Fruit fly (Drosophila melanogaster) whole organism, embryonic: ENCODE results near the gene mu2.
A peak's percentile ranks its signal among the peaks of the same experiment; 100 is the strongest.

ENCODE experiments used
- BEAF-32 ChIP-seq: fragments of 200-800 bp; sonication (Bioruptor generic); optimal IDR thresholded peaks from 3 replicates; lab custom pipeline; 2017; ENCODE audit warnings: missing biosample characterization, missing genetic modification characterization, mild to moderate bottlenecking, moderate library complexity, missing genetic modification reagents
- CG10979 ChIP-seq: fragments of 200-800 bp; sonication (Bioruptor generic); optimal IDR thresholded peaks from 2 replicates; lab custom pipeline; 2018; ENCODE audit warnings: missing biosample characterization, mild to moderate bottlenecking, missing genetic modification characterization, moderate library complexity
- CG11504 ChIP-seq: fragments of 200-800 bp; sonication (Bioruptor generic); optimal IDR thresholded peaks from 3 replicates; lab custom pipeline; 2019; ENCODE audit warnings: missing biosample characterization, mild to moderate bottlenecking, missing genetic modification characterization, moderate library complexity
- CG1233 ChIP-seq: fragments of 200-800 bp; sonication (Bioruptor generic); optimal IDR thresholded peaks from 4 replicates; lab custom pipeline; 2018; ENCODE audit warnings: missing biosample characterization, mild to moderate bottlenecking, missing genetic modification characterization
- CG12942 ChIP-seq: fragments of 200-800 bp; sonication (Bioruptor generic); optimal IDR thresholded peaks from 3 replicates; lab custom pipeline; 2016; ENCODE audit warnings: missing biosample characterization, missing genetic modification characterization
- CG15514 ChIP-seq: fragments of 200-800 bp; sonication (Bioruptor generic); optimal IDR thresholded peaks from 3 replicates; lab custom pipeline; 2017; ENCODE audit warnings: missing biosample characterization, missing genetic modification characterization, mild to moderate bottlenecking, moderate library complexity, missing genetic modification reagents
- CG15696 ChIP-seq: fragments of 200-800 bp; sonication (Bioruptor generic); optimal IDR thresholded peaks from 2 replicates; lab custom pipeline; 2019; ENCODE audit warnings: missing biosample characterization, mild to moderate bottlenecking, missing genetic modification characterization, moderate library complexity
- CG3407 ChIP-seq: fragments of 200-800 bp; sonication (Bioruptor generic); optimal IDR thresholded peaks from 2 replicates; lab custom pipeline; 2018; ENCODE audit warnings: missing biosample characterization, mild to moderate bottlenecking, missing genetic modification characterization
- CG3726 ChIP-seq: fragments of 200-800 bp; sonication (Bioruptor generic); IDR thresholded peaks from 3 replicates; pipeline ENCODE4, ENCODE4 v1.3.6; 2022; ENCODE audit warnings: missing biosample characterization, missing genetic modification characterization
- CG4854 ChIP-seq: fragments of 200-800 bp; sonication (Bioruptor generic); optimal IDR thresholded peaks from 2 replicates; lab custom pipeline; 2016; ENCODE audit warnings: missing biosample characterization, missing genetic modification characterization, inconsistent platforms
- D ChIP-seq, 2 experiments: fragments of 200-800 bp in 1 of 2; fragments of >200 bp in 1 of 2; sonication (Bioruptor generic) in 1 of 2; optimal IDR thresholded peaks; 2 replicates in 1 of 2; 3 replicates in 1 of 2; lab custom pipeline; 2017; ENCODE audit warnings: mild to moderate bottlenecking in 1 of 2, missing biosample characterization in 1 of 2, missing genetic modification characterization in 1 of 2, missing genetic modification reagents in 1 of 2
- Dad ChIP-seq: fragments of 200-800 bp; sonication (Bioruptor generic); optimal IDR thresholded peaks from 3 replicates; lab custom pipeline; 2016; ENCODE audit warnings: missing biosample characterization, missing genetic modification characterization
- Dip3 ChIP-seq: fragments of 200-800 bp; sonication (Bioruptor generic); optimal IDR thresholded peaks from 3 replicates; lab custom pipeline; 2016; ENCODE audit warnings: missing biosample characterization, missing genetic modification characterization
- Ets65A ChIP-seq: fragments of 200-800 bp; sonication (Bioruptor generic); peaks from one replicate; lab custom pipeline; 2016; ENCODE audit warnings: missing biosample characterization, missing genetic modification characterization
- Ets97D ChIP-seq: fragments of 200-800 bp; sonication (Bioruptor generic); optimal IDR thresholded peaks from 3 replicates; lab custom pipeline; 2016; ENCODE audit warnings: missing biosample characterization, missing genetic modification characterization
- Gsc ChIP-seq: fragments of 200-800 bp; sonication (Bioruptor generic); IDR thresholded peaks from 2 replicates; pipeline ENCODE4 v1.3.6; 2022; ENCODE audit warnings: missing biosample characterization, missing genetic modification characterization
- Gug ChIP-seq: fragments of 200-800 bp; sonication (Bioruptor generic); IDR thresholded peaks from 4 replicates; pipeline ENCODE4 v1.3.6; 2022; ENCODE audit warnings: missing biosample characterization, missing genetic modification characterization
- HLH4C ChIP-seq: fragments of 200-800 bp; sonication (Bioruptor generic); IDR thresholded peaks from 3 replicates; pipeline ENCODE4 v1.3.6; 2022; ENCODE audit warnings: missing biosample characterization, missing genetic modification characterization; ENCODE audit not compliant: partially characterized antibody
- Hand ChIP-seq: fragments of 200-800 bp; sonication (Bioruptor generic); optimal IDR thresholded peaks from 2 replicates; lab custom pipeline; 2017; ENCODE audit warnings: mild to moderate bottlenecking, missing biosample characterization, missing genetic modification reagents, missing genetic modification characterization
- MBD-R2 ChIP-seq: fragments of 200-800 bp; sonication (Bioruptor generic); IDR thresholded peaks from 2 replicates; pipeline ENCODE4 v1.3.6; 2022; ENCODE audit warnings: missing biosample characterization, missing genetic modification characterization
- Max ChIP-seq: fragments of 200-800 bp; sonication (Bioruptor generic); optimal IDR thresholded peaks from 2 replicates; lab custom pipeline; 2016; ENCODE audit warnings: missing biosample characterization, mild to moderate bottlenecking, missing genetic modification characterization
- Mrtf ChIP-seq: fragments of 200-800 bp; sonication (Bioruptor generic); IDR thresholded peaks from 3 replicates; pipeline ENCODE4 v1.3.6; 2022; ENCODE audit warnings: missing biosample characterization, missing genetic modification characterization
- Nf-YB ChIP-seq: fragments of 200-800 bp; sonication (Bioruptor generic); optimal IDR thresholded peaks from 3 replicates; lab custom pipeline; 2019; ENCODE audit warnings: missing biosample characterization, mild to moderate bottlenecking, missing genetic modification characterization, moderate library complexity
- Opbp ChIP-seq: fragments of 200-800 bp; sonication (Bioruptor generic); IDR thresholded peaks from 3 replicates; pipeline ENCODE4 v1.3.6; 2022; ENCODE audit warnings: missing biosample characterization, missing genetic modification characterization; ENCODE audit not compliant: partially characterized antibody
- PHDP ChIP-seq: fragments of 200-800 bp; sonication (Bioruptor generic); optimal IDR thresholded peaks from 3 replicates; lab custom pipeline; 2018; ENCODE audit warnings: missing biosample characterization, mild to moderate bottlenecking, missing genetic modification characterization, moderate library complexity
- Xbp1 ChIP-seq: fragments of 200-800 bp; sonication (Bioruptor generic); optimal IDR thresholded peaks from 3 replicates; lab custom pipeline; 2016; ENCODE audit warnings: missing biosample characterization, mild to moderate bottlenecking, missing genetic modification characterization
- corto ChIP-seq: fragments of 200-800 bp; sonication (Bioruptor generic); optimal IDR thresholded peaks from 2 replicates; lab custom pipeline; 2016; ENCODE audit warnings: missing biosample characterization, mild to moderate bottlenecking, missing genetic modification characterization, moderate library complexity
- ewg ChIP-seq: fragments of 200-800 bp; sonication (Bioruptor generic); optimal IDR thresholded peaks from 3 replicates; lab custom pipeline; 2017; ENCODE audit warnings: mild to moderate bottlenecking, missing biosample characterization, missing genetic modification reagents, missing genetic modification characterization
- fru ChIP-seq: fragments of >200 bp; optimal IDR thresholded peaks from 2 replicates; lab custom pipeline; 2017
- grn ChIP-seq: fragments of 200-800 bp; sonication (Bioruptor generic); optimal IDR thresholded peaks from 3 replicates; lab custom pipeline; 2017; ENCODE audit warnings: missing biosample characterization, missing genetic modification characterization
- gro ChIP-seq: fragments of 200-800 bp; sonication (Bioruptor generic); optimal IDR thresholded peaks from 2 replicates; lab custom pipeline; 2016; ENCODE audit warnings: missing biosample characterization, missing genetic modification characterization
- hkb ChIP-seq, 2 experiments: fragments of 200-800 bp in 1 of 2; fragments of >200 bp in 1 of 2; sonication (Bioruptor generic) in 1 of 2; IDR thresholded peaks in 1 of 2; optimal IDR thresholded peaks in 1 of 2; 2 replicates each; pipeline versions ENCODE4 v1.3.6 to Lab custom; 2017 to 2022; ENCODE audit warnings: missing biosample characterization in 1 of 2, missing genetic modification characterization in 1 of 2
- klu ChIP-seq: fragments of 200-800 bp; sonication (Bioruptor generic); IDR thresholded peaks from 2 replicates; pipeline ENCODE4 v1.3.6; 2022; ENCODE audit warnings: missing biosample characterization, missing genetic modification characterization
- lbe ChIP-seq: fragments of 200-800 bp; sonication (Bioruptor generic); optimal IDR thresholded peaks from 2 replicates; lab custom pipeline; 2016; ENCODE audit warnings: missing biosample characterization, mild to moderate bottlenecking, missing genetic modification characterization
- lola ChIP-seq, 3 experiments: fragments of >200 bp in 2 of 3; fragments of 200-800 bp in 1 of 3; sonication (Bioruptor generic) in 1 of 3; optimal IDR thresholded peaks; 2 replicates each; lab custom pipeline; 2017 to 2019; ENCODE audit warnings: missing biosample characterization in 3 of 3, missing genetic modification characterization in 3 of 3, mild to moderate bottlenecking in 1 of 3, moderate library complexity in 1 of 3
- lov ChIP-seq, 2 experiments: fragments of 200-800 bp in 1 of 2; fragments of >200 bp in 1 of 2; sonication (Bioruptor generic) in 1 of 2; IDR thresholded peaks in 1 of 2; optimal IDR thresholded peaks in 1 of 2; 2 replicates in 1 of 2; 3 replicates in 1 of 2; pipeline versions ENCODE4 v1.3.6 to Lab custom; 2017 to 2022; ENCODE audit warnings: missing biosample characterization in 1 of 2, missing genetic modification characterization in 1 of 2
- maf-S ChIP-seq: fragments of 200-800 bp; sonication (Bioruptor generic); optimal IDR thresholded peaks from 2 replicates; lab custom pipeline; 2016; ENCODE audit warnings: missing biosample characterization, missing genetic modification characterization
- mld ChIP-seq: fragments of 200-800 bp; sonication (Bioruptor generic); IDR thresholded peaks from 3 replicates; pipeline ENCODE4 v1.3.6; 2022; ENCODE audit warnings: missing biosample characterization, missing genetic modification characterization; ENCODE audit not compliant: partially characterized antibody
- org-1 ChIP-seq: fragments of 200-800 bp; sonication (Bioruptor generic); optimal IDR thresholded peaks from 2 replicates; lab custom pipeline; 2017; ENCODE audit warnings: missing biosample characterization, missing genetic modification characterization
- pros ChIP-seq: fragments of 200-800 bp; sonication (Bioruptor generic); optimal IDR thresholded peaks from 3 replicates; lab custom pipeline; 2019; ENCODE audit warnings: missing biosample characterization, mild to moderate bottlenecking, missing genetic modification characterization, moderate library complexity
- pzg ChIP-seq: fragments of 200-800 bp; sonication (Bioruptor generic); optimal IDR thresholded peaks from 3 replicates; lab custom pipeline; 2018; ENCODE audit warnings: missing biosample characterization, mild to moderate bottlenecking, missing genetic modification characterization, moderate library complexity
- ranshi ChIP-seq: fragments of 200-800 bp; sonication (Bioruptor generic); IDR thresholded peaks from 2 replicates; pipeline ENCODE4 v1.3.6; 2022; ENCODE audit warnings: missing biosample characterization, missing genetic modification characterization
- sr ChIP-seq: fragments of 200-800 bp; sonication (Bioruptor generic); IDR thresholded peaks from 3 replicates; pipeline ENCODE4 v1.3.6; 2022; ENCODE audit warnings: missing biosample characterization, missing genetic modification characterization
- tin ChIP-seq: fragments of 200-800 bp; sonication (Bioruptor generic); optimal IDR thresholded peaks from 3 replicates; lab custom pipeline; 2016; ENCODE audit warnings: missing biosample characterization, missing genetic modification characterization
- ttk ChIP-seq: fragments of 200-800 bp; sonication (Bioruptor generic); IDR thresholded peaks from 2 replicates; pipeline ENCODE4 v2.1.2; 2022; ENCODE audit warnings: missing biosample characterization, missing genetic modification characterization
- twi ChIP-seq: fragments of 200-800 bp; optimal IDR thresholded peaks from 2 replicates; lab custom pipeline; 2019; ENCODE audit warnings: missing biosample characterization, mild to moderate bottlenecking, missing genetic modification characterization, moderate library complexity
- zen2 ChIP-seq: fragments of 200-800 bp; sonication (Bioruptor generic); IDR thresholded peaks from 3 replicates; pipeline ENCODE4 v1.3.6; 2022; ENCODE audit warnings: missing biosample characterization, missing genetic modification characterization; ENCODE audit not compliant: partially characterized antibody
- zfh2 ChIP-seq: fragments of 200-800 bp; sonication (Bioruptor generic); optimal IDR thresholded peaks from 2 replicates; lab custom pipeline; 2016; ENCODE audit warnings: missing biosample characterization, missing genetic modification characterization

mu2 gene

DNA sequence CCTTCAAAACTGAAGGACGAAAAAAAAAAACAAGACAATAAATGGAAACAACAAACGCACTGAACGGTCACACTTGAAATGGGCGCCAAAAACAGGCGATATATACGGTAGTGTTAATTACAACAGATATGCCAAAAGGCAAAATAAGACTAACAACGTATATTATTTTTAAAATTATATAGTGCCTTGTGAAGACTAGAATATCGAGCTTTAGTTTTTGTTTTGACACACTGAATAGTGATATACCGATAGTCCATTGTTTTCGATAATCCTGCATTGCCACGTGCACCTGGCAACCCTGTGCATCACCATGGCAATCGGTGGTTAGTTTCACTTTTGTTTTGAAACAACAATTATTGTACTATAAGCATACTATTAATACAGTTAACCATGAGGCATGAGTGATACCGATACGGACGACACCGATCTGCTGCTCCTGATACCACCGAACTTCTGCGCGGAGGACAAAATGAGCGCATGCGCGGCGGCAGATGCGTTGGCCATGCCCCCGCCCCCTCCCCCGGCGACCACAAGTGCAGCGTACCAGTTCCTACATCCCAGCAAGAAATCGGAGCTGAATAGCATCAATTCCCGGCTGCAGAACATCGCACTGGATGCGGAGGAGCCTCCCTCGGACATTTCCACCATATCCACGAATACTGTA lies at the start of gene mu2, which contains the start of gene Cnb (continued):
- TF ChIP-seq zen2 (GFP tag; lab: Robert Waterston, UW) (peak; percentile 75; the same call in 2 of the 3 replicates), hkb (optimal IDR thresholded peaks at IDR 0.05; lab: Kevin White, UChicago) (peak; percentile 25), hkb (GFP tag; IDR thresholded peaks at IDR 0.05; lab: Robert Waterston, UW) (no peak), CG1233 (GFP tag; lab: Kevin White, UChicago) (no peak), fru (lab: Kevin White, UChicago) (no peak), Dad (GFP tag; lab: Kevin White, UChicago) (no peak), ranshi (GFP tag; lab: Robert Waterston, UW) (no peak), CG11504 (tag; lab: Kevin White, UChicago) (no peak), maf-S (no peak), Ets65A (GFP tag; lab: Kevin White, UChicago) (peak; percentile 59), corto (GFP tag; lab: Kevin White, UChicago) (no peak), Ets97D (GFP tag; lab: Kevin White, UChicago) (peak; percentile 51), Max (peak; percentile 10), ttk (GFP tag; lab: Robert Waterston, UW) (no peak), CG12942 (no peak), CG10979 (no peak), Dip3 (GFP tag; lab: Kevin White, UChicago) (peak; percentile 15), pzg (GFP tag; lab: Kevin White, UChicago) (peak; percentile 59), grn (GFP tag; lab: Kevin White, UChicago) (no peak), org-1 (GFP tag; lab: Kevin White, UChicago) (no peak), D (optimal IDR thresholded peaks at IDR 0.05; lab: Kevin White, UChicago) (no peak), D (GFP tag; optimal IDR thresholded peaks at IDR 0.05; lab: Kevin White, UChicago) (no peak), CG3407 (no peak), CG3726 (GFP tag; lab: Robert Waterston, UW) (no peak), sr (GFP tag; lab: Robert Waterston, UW) (no peak), tin (GFP tag; lab: Kevin White, UChicago) (peak; percentile 24), twi (tag; lab: Kevin White, UChicago) (no peak), Mrtf (no peak), lbe (GFP tag; lab: Kevin White, UChicago) (no peak), lola (GFP tag; optimal IDR thresholded peaks at IDR 0.05; lab: Kevin White, UChicago) (no peak), Opbp (peak; percentile 78; the same call in 2 of the 3 replicates), Gug (GFP tag; lab: Robert Waterston, UW) (0 out of 4 replicates have a peak, but pooled peaks have one; percentile 27), ewg (GFP tag; lab: Kevin White, UChicago) (peak; percentile 86), Xbp1 (GFP tag; lab: Kevin White, UChicago) (peak; percentile 51), mld (no peak), HLH4C (GFP tag; lab: Robert Waterston, UW) (peak; percentile 72), gro (GFP tag; lab: Kevin White, UChicago) (no peak), zfh2 (GFP tag; lab: Kevin White, UChicago) (peak; percentile 43), klu (GFP tag; lab: Robert Waterston, UW) (no peak), BEAF-32 (peak; percentile 89), CG15696 (tag; lab: Kevin White, UChicago) (no peak), CG15514 (GFP tag; lab: Kevin White, UChicago) (peak; percentile 80), CG4854 (GFP tag; lab: Kevin White, UChicago) (no peak), lov (optimal IDR thresholded peaks at IDR 0.05; lab: Kevin White, UChicago) (no peak), lov (GFP tag; IDR thresholded peaks at IDR 0.05; lab: Robert Waterston, UW) (no peak), PHDP (no peak), Nf-YB (GFP tag; lab: Kevin White, UChicago) (no peak), Hand (GFP tag; lab: Kevin White, UChicago) (no peak), MBD-R2 (GFP tag; lab: Robert Waterston, UW) (peak; percentile 92), pros (GFP tag; lab: Kevin White, UChicago) (no peak), Gsc (no peak)
